Worm (Caenorhabditis elegans): ENCODE results near the gene K02E11.5.

ce11 chrV:14235942-14236341 lies 16.2 kb upstream of the K02E11.5 start, which contains the start of gene ent-3:
- TF ChIP-seq unc-62 (GFP tag; optimal IDR thresholded peaks at IDR 0.05): no peak
- TF ChIP-seq zag-1 (tag; optimal IDR thresholded peaks at IDR 0.05): no peak

Data from whole organism, L2 larva.